Worm (Caenorhabditis elegans) whole organism, L4/young adult: Measurements from ENCODE around the gene ZC412.5.
A peak's percentile ranks its signal among the peaks of the same experiment; 100 is the strongest.
"Not testable (repeated sequence)": the region's sequence is repeated elsewhere in the genome, so short reads cannot be mapped to it uniquely, and the experiment has no call there.

Experiments used
- W03F9.2 ChIP-seq: fragments of 150-350 bp; optimal IDR thresholded peaks from 2 replicates; lab custom pipeline; 2014; ENCODE audit warnings: missing biosample characterization, missing genetic modification characterization
- dao-5 ChIP-seq: sonication (generic microtip); optimal IDR thresholded peaks from 2 replicates; lab custom pipeline; 2016; ENCODE audit warnings: missing genotype, missing genetic modification characterization, moderate library complexity, missing compliant biosample characterization
- him-1 ChIP-seq: sonication (generic microtip); optimal IDR thresholded peaks from 2 replicates; lab custom pipeline; 2016; ENCODE audit warnings: missing genotype, missing genetic modification reagents, missing genetic modification characterization, missing compliant biosample characterization

ZC412.5 gene

DNA sequence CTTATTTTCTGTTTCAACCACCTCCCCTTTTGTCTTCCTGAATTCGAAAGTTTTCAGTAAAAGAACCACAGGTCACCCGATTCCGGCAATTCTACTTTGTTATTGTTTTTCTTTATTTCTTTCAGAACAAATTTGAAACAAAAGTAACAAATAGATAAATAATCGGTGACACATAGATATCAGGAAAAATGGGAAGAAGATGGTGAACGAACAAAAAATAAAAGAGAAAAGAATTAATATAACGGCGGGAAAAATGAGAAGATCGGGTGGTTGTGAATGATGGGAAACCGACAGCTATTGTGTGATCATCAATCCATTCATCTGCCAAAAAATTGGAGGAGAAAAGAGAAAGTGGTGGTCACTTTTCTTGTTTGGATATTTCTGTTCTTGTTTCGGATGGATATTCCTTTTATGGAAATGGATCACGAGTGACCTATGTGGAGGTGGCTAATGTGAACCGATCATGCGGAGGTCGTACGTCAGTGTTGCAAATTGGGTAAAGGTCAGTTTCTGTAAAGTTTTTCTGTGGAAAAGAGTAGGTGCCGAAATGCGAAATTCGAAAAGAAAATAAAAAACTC, 2.1 kb upstream of the ZC412.5 start:
- TF ChIP-seq W03F9.2 (tag; lab: Kevin White, UChicago) (no peak), dao-5 (tag; lab: Kevin White, UChicago) (no peak), him-1 (tag; lab: Kevin White, UChicago) (no peak)

DNA sequence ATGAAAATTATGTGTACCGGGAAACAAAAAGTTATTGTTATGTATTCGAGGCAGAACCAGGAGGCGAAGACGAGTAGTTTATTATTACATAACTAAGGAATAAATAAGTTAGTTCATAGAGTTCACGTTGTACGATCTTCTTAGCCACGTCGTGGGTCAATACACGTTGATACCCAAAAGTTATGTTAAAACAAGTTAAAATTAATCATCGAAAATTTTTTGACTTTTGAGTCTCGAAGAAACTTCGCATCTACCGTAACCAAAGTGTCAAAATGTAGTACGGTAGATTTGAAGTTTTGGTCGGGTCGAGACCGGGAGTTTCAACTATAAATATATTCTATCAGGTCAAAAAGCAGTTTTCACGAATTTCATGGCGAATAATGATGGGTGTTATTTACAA, 1.5 kb upstream of the ZC412.5 start, which contains the start of gene ZC412.10:
Gene ZC412.10, minus strand, starts transcription at position 101 of the 400 bp plus-strand sequence.
- not testable (repeated sequence) for TF ChIP-seq dao-5, W03F9.2, him-1 (tag; lab: Kevin White, UChicago)

DNA sequence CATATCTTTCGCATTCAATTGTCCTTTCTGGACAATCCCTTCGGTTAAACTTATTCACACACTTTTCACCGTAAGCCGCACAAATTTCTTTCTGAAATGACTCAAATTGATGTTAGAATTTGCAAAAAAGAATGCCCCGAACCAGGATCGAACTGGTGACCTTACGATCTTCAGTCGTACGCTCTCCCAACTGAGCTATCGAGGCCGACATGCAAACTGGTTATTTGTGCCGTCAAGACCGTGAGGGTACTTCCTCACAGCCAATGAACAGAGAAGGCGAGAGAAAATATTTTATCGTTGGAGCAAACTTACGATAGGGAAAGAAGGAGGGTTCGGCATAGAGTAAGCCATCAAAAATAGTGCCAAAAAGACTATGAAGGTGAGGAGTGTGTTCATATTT, 986 bp upstream of the ZC412.5 start:
- TF ChIP-seq W03F9.2 (tag; lab: Kevin White, UChicago) (no peak), him-1 (tag; lab: Kevin White, UChicago) (no peak), dao-5 (tag; lab: Kevin White, UChicago) (no peak)

DNA sequence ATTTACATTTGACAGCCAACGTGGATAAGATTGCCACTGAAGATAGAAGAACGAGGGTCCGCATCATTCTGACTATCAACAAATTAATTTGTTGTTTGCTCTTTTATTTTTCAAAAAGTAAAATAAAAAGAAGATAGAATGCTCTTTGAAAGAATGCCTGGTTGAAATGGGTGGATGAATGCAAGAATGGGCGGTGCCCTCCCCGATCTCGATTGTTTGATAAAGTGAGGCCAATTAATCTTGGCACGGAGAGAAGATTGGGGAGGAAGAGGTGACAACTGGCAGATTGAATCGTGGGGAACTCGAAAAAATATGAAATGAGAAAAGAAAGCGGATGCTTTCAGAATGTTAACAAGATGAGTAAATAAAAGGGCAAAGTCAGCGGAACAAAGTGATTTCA, 3.9 kb downstream of the ZC412.5 start, which contains the start of gene ZC412.3:
Gene ZC412.3, minus strand, starts transcription at position 183 of the 400 bp plus-strand sequence.
- TF ChIP-seq dao-5 (tag; lab: Kevin White, UChicago): no peak
- TF ChIP-seq W03F9.2 (tag; lab: Kevin White, UChicago): no peak
- TF ChIP-seq him-1 (tag; lab: Kevin White, UChicago): no peak

DNA sequence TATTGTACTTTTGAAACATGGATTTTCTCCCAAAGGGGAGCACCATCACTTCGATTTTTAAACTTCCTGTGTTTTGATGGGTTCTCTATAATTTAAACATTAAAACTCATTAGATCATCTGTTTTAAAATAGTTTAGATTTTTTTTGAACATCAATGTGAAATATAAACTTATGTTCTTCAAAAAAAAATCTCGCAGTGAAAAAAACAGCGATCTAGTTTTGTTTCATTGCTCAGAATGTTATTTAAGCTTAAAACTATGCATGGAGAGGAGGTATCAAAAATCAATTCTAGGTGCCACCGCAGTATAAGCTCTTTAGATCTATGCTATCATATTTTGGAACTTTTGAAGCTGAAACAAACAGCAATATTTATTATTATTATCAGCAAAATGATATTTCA, 7.1 kb downstream of the ZC412.5 start, which contains the start of gene gcy-14:
Gene gcy-14, minus strand, starts transcription at position 101 of the 400 bp plus-strand sequence.
- TF ChIP-seq him-1 (tag; lab: Kevin White, UChicago) (no peak), dao-5 (tag; lab: Kevin White, UChicago) (no peak), W03F9.2 (tag; lab: Kevin White, UChicago) (no peak)

DNA sequence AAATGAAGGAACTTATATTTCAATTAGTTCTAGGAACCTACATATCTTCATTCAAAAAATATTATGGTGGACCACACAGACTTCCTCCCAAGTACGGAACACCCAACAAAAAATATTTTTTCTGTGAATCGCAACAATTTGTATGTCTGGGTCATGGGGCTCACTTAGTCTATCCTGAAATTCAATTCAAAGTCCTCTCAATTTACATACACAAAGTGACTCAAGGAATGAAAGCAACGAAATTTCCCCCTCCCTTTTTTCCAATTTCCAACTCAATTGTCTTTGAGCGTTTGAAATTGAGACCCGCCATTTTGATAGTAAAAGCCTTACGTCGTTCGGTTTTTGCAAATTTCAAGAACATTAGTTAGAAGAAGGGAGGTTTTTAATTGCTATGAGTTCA, 15.9 kb downstream of the ZC412.5 start:
- TF ChIP-seq W03F9.2 (tag; lab: Kevin White, UChicago) (no peak), him-1 (tag; lab: Kevin White, UChicago) (no peak), dao-5 (tag; lab: Kevin White, UChicago) (no peak)

DNA sequence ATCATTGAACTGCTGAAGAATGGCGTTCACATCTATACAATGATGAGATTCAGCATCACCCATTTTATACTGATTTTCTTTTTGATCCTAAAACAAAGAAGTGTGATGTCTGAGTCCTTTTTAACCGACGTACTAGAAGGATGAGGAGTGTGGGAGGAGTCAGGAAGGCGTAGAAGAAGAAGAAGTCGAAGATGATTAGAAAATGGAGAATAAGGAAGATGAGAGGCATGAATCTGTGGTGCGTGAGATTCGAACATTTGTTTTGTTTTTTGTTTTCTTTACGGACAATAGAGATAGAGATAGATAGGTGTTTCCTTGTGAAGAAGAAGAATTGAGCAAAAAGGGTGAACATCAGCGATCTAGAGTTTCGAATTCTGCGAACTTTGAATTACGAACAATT, 16.8 kb downstream of the ZC412.5 start, which contains the start of gene npr-13:
Gene npr-13, minus strand, starts transcription at position 101 of the 400 bp plus-strand sequence.
- no peak for TF ChIP-seq W03F9.2 (tag; lab: Kevin White, UChicago)
- TF ChIP-seq dao-5 (tag; lab: Kevin White, UChicago): no peak
- TF ChIP-seq him-1 (tag; lab: Kevin White, UChicago): no peak

DNA sequence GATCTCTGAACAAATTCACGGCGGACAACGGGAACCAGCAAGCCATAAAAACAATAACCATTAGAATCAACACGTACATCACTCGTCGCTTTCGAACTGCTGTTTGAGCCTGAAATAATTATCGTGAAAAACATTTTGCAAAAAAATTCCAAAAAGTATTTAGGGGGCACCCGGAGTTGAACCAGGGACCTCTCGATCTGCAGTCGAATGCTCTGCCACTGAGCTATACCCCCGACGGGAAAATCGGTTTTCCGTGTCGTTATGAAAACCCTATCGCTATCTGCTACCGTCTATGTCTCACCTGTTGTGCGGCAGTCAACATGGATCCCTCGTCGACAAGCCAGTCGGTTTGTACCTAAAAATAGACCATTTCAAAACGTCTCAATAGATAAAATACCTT, 19.6 kb downstream of the ZC412.5 start:
- peak; percentile 9 for TF ChIP-seq him-1 (tag; lab: Kevin White, UChicago)
- TF ChIP-seq dao-5 (tag; lab: Kevin White, UChicago): no peak

DNA sequence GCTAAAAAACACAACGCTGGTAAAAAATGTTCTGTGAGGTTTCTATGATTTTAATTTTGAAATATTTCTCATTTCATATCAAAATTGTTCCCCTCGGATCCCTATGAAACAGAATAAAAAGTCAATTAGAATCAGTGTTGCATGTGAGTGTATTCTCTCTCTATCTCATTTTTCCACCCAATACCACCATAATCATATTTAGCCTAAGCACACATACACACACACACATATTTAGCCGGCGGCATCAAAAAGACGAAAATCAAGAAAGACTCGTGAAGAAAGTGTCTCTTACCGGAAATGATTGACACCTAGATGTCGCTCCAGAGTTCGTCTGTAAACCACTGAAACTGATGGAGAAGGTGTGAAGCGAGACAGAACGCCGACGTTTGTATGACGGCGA, 21.0 kb downstream of the ZC412.5 start:
- TF ChIP-seq dao-5 (tag; lab: Kevin White, UChicago): no peak
- TF ChIP-seq W03F9.2 (tag; lab: Kevin White, UChicago): no peak
- no peak for TF ChIP-seq him-1 (tag; lab: Kevin White, UChicago)

DNA sequence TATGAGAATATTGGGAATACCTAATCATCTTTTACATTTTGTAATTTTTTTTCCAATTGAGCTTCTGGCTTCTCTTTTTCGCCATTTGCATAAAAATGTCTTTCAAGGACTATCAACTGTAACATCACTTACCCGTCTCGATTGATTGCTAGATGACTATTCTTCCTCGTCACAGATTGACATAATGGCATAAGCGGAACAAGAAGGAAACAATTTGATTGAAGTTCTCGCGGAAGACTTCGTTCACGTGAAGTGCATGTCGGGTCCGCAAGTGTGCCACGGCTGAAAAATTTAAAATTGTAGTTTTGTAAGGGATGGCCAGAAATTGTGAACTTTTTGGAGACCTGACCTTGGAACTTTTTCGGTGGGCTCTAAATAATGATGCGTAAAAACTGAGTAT, 21.5 kb downstream of the ZC412.5 start:
- TF ChIP-seq W03F9.2 (tag; lab: Kevin White, UChicago): no peak
- no peak for TF ChIP-seq dao-5 (tag; lab: Kevin White, UChicago)
- no peak for TF ChIP-seq him-1 (tag; lab: Kevin White, UChicago)

DNA sequence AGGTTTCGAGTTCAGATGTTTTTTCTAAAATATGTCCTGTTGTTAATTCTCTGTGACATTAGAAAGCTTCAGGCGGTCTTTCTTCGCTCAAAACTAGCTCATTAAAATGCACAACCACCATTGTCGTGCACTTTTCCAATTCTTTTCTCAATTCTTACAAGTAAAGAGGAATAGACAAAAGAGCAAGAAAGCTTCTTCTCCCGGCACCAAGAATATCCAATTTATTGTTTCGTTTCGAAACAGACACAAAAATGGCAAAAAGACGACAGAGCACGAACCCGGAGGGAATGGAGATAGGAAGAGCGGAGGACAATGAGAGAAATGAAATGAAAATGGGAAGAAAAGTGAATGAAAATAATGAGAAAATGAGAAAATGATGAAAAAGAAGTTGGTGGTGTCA, 22.7 kb downstream of the ZC412.5 start:
- no peak for TF ChIP-seq dao-5 (tag; lab: Kevin White, UChicago)
- TF ChIP-seq W03F9.2 (tag; lab: Kevin White, UChicago): no peak
- TF ChIP-seq him-1 (tag; lab: Kevin White, UChicago): no peak

DNA sequence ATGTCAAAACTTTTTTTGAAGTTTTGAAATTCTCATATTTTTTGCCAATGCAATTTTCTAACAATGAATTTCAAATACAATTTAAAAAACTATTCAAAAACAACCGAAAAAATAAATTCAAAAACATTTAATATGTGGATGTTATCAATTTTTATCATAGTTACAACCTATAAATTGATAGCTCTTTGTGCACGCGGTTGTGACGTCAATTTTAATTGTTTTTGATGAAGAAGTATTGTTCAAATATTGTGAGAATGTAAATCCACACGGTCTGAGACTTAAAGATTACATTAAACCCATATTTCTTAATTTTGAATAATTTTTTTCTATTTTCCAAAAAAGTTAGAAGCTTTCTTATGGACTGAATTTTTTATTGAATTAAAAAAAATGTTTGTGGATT, 23.3 kb downstream of the ZC412.5 start:
- no peak for TF ChIP-seq him-1 (tag; lab: Kevin White, UChicago)
- TF ChIP-seq W03F9.2 (tag; lab: Kevin White, UChicago): no peak
- TF ChIP-seq dao-5 (tag; lab: Kevin White, UChicago): no peak

DNA sequence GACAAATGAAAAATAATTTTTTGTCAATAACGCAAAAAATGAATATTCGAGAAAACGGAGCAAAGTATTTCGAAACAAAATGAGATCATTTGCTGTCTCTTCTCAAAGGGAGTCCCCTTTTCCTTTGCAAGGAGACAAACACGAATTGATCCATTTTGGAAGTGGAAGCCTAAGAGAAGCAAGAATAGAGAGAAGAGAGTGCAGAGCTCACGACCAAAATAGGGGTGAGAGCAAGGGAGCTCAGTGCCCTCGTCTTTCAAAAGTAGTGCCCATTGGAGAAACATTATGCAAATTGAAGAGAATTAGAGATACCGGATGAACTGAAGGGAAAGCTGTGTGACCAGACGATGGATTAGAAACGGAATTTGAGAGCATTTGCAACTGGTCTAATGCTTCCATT, 24.1 kb downstream of the ZC412.5 start:
- TF ChIP-seq W03F9.2 (tag; lab: Kevin White, UChicago): no peak
- TF ChIP-seq dao-5 (tag; lab: Kevin White, UChicago): no peak
- peak; percentile 38 for TF ChIP-seq him-1 (tag; lab: Kevin White, UChicago)

DNA sequence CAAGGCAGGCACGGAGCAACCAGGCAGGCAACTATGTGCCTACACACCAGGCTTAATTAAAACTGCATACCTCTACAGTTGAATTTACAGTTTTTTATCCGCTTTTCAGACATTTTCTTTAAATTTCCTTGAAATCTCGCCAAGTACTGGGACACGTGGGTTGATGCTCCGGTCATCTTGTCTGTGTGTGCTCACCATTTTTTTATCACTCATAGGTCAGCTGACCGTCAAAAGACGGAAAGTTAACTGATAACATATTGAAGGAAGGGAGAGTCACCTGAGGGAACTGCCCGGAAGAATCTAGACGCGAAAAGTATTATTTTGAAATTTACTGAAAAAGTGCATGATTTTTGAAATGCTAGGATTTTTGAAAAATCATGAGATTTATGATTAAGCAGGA, 24.7 kb downstream of the ZC412.5 start:
- TF ChIP-seq him-1 (tag; lab: Kevin White, UChicago) (no peak), dao-5 (tag; lab: Kevin White, UChicago) (no peak), W03F9.2 (tag; lab: Kevin White, UChicago) (no peak)
